Fruit fly (Drosophila melanogaster): ENCODE results near the gene veli.
A peak's percentile ranks its signal among the peaks of the same experiment; 100 is the strongest.

Gene veli

dm6 chr3R:25064907-25065841 is at the start of gene veli, which contains the start of gene PQBP1:
TSS of gene veli (minus strand) at chr3R:25065591.
TSS of gene PQBP1 (plus strand) at chr3R:25065791.
- peak; percentile 39 for TF ChIP-seq CG17801 (GFP tag; optimal IDR thresholded peaks at IDR 0.05; ENCODE audit: partially characterized antibody)

DNA sequence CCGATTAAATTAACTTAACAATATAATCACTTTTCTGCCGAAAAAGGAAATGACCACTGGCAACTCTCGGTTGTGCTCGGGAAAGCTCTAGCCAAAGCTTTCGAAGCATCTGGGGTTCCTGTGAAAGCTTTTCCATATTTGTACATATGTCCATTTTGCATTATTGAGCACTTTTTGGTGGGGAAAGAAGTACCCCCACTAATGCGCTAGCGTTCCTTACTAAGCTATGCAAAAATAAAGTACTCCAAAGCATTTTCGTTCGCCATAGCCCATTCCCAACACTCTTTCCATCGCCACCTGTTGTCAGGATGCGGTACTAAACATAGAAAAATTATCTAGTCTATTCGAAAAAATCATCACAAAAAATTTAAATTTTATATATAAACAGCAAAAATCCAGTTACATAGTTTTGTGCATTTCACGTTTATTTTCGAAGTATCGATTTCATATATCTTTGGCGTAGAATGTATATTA is 47.1 kb upstream of the veli start, which contains the start of gene Nepl16:
Gene Nepl16, minus strand, starts transcription at position 51 of the 474 bp plus-strand sequence.
- no peak for TF ChIP-seq CG17801 (GFP tag; optimal IDR thresholded peaks at IDR 0.05; ENCODE audit: partially characterized antibody)

DNA sequence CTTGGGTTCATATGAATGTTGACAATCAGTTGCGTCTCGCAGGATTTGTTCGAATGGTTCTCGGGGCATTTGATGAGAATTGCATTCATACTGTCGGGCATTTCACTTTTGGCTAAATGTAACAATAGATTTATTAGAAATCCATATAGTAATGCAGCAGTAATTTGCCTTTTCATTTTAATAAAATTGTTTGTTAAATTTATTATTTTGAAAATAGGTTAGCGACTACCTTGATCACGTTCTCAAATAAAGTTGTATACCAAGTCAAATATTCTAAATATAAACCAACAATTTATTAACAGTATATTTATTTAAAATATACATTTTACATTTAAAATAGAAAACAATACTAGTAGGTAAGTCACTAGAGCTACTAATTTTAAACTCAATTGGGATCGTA is 43.5 kb upstream of the veli start, which contains the start of gene CG34027:
Gene CG34027, minus strand, starts transcription at position 101 of the 400 bp plus-strand sequence.
- no peak for TF ChIP-seq CG17801 (GFP tag; optimal IDR thresholded peaks at IDR 0.05; ENCODE audit: partially characterized antibody)

DNA sequence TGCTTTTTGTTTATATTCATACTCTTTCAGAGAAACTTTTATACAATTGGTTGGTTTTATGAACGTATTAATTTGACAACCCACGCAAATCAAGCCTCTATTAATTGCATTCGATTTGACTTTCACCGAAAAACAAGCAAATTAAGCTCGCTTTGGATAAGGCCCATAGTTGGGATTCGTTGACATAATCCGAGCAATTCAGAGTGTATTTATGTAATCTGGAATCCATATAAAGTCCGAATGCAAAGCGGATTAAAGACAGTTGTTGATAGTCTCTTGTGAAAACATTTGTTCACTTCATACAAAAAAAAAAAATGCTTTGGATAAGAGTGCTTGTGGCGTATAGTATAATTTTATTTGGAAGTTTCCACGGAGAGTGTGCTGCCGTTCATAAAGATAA is 36.9 kb upstream of the veli start, which contains the start of gene CG45095:
Gene CG45095, plus strand, starts transcription at position 301 of the 400 bp plus-strand sequence.
- no peak for TF ChIP-seq CG17801 (GFP tag; optimal IDR thresholded peaks at IDR 0.05; ENCODE audit: partially characterized antibody)

DNA sequence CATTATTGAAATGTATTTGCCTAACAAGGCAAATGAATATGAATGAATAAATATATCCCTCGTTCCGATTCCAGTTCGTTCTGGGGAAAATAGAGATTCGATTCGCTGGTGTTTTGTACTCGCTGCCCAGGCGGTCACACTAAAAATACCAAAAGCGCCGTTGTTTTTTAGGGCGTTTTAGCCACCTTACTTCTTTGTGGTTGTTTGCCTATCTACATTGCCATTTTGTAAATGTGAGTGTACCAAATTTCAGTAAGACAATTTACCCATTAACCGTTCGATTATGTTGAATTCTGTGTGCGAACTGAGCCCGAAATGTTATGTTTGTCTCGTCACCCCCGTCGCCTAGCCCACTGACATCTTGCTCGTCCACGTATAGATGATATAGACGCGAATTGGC is 32.1 kb upstream of the veli start, which contains the start of the genes CG33095 and CG33096:
Gene CG33095, plus strand, starts transcription at position 187 of the 400 bp plus-strand sequence.
Gene CG33096, plus strand, starts transcription at position 187 of the 400 bp plus-strand sequence.
- peak; percentile 20 for TF ChIP-seq CG17801 (GFP tag; optimal IDR thresholded peaks at IDR 0.05; ENCODE audit: partially characterized antibody)

DNA sequence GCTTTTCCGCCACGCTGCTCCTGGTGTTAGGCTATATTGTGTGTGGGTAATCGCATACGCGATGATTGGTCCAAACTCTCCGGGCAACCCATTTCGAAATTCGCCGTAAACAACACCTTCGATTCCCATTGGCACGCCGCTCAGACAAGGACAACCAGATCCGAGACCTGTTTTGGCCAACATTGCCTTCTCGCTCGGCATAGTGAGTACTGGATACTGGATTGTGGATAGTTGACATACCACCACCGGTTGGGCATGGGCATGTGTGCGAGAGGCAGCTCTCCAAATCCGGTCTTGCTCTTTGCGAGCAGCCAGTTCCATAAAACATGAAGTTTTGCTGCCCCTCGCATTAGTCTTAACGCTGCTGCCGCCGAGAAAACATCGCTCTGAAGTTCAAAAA is 29.2 kb upstream of the veli start, which contains the start of gene fd96Cb:
Gene fd96Cb, plus strand, starts transcription at position 374 of the 400 bp plus-strand sequence.
- TF ChIP-seq CG17801 (GFP tag; optimal IDR thresholded peaks at IDR 0.05; ENCODE audit: partially characterized antibody) = no peak

DNA sequence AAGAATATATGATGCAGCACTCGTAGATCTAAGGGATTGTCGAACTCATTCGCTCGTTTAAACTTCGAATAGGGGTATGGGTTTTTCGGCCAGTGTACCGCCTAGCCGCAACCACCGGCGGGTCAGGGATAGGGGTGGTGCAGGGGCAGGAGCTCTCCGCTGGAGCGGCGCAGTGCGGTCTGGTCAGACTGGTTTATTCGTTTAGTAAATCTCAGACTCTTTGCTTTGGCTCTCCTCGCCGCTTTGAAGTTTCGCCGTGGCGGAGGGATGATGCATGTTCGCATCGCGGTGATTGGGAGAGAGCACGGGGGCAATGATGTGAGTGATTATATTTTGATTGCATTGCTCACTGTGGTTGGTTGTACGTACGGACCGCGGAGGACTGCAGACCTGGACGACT is 17.0 kb upstream of the veli start, which contains the start of gene fd96Ca:
Gene fd96Ca, plus strand, starts transcription at position 337 of the 400 bp plus-strand sequence.
- no peak for TF ChIP-seq CG17801 (GFP tag; optimal IDR thresholded peaks at IDR 0.05; ENCODE audit: partially characterized antibody)

DNA sequence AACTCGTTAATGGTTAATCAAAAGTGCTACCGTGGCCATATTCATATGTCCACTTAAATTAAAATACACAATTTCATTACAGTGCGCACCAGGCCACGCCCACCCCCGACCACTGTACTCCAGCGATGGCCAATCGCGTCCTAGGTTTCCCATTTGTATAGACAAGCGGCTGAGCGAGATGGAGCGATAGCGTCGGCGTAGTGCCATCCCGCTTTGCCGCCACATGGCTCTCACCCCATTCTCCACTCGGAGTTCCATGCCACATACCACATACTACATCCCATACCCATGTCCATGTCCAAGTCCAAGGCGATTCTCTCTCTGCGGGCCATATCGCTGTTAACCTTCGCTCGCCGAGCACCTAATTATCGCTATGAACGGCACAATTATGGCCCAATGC is 15.1 kb upstream of the veli start:
- TF ChIP-seq CG17801 (GFP tag; optimal IDR thresholded peaks at IDR 0.05; ENCODE audit: partially characterized antibody) = no peak

DNA sequence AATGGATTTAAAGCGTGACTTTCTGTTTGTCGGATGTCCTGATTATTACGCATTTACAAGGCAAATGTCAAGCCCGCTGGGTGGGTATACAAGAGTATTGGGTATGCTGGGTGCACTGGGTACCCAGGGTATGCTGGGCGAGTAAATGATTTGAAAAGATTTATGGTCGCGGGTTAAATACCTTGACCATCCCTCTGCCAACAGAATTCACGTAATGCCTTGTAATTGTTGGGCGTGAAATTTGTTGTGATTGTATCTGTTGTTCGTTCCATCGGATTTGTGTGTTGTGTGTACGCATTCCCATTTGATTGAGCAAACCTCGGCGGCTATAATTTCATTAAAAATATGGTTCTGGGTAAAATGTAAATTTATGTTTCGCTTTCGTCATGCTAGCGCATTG is 13.3 kb upstream of the veli start:
- TF ChIP-seq CG17801 (GFP tag; optimal IDR thresholded peaks at IDR 0.05; ENCODE audit: partially characterized antibody) = no peak

- TF ChIP-seq CG17801 (GFP tag; optimal IDR thresholded peaks at IDR 0.05; ENCODE audit: partially characterized antibody) = no peak
Measured at dm6 chr3R:25077280-25077820, 12.0 kb upstream of the veli start.

DNA sequence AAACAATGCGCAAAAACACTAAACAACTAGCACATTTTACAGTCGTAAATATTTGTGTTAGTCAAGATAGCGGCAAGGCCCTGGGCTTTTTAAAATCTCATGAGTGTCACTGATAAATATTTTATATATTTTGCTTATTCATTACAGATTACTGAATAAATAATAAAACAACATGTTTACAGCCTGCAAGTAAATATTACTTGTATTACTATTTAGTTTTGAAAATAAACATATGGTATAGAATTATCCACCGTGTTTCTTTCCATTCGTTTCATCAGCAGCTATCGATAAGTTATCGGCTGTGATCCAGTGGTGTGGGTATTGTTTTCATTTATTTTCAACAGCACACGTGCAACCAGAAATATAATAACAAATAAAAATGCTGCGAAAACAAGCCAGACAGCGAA is 9.2 kb upstream of the veli start, which contains the start of the genes shams and CG11920:
Gene shams, minus strand, starts transcription at position 50 of the 407 bp plus-strand sequence.
Gene CG11920, plus strand, starts transcription at position 320 of the 407 bp plus-strand sequence.
- peak; percentile 23 for TF ChIP-seq CG17801 (GFP tag; optimal IDR thresholded peaks at IDR 0.05; ENCODE audit: partially characterized antibody)

DNA sequence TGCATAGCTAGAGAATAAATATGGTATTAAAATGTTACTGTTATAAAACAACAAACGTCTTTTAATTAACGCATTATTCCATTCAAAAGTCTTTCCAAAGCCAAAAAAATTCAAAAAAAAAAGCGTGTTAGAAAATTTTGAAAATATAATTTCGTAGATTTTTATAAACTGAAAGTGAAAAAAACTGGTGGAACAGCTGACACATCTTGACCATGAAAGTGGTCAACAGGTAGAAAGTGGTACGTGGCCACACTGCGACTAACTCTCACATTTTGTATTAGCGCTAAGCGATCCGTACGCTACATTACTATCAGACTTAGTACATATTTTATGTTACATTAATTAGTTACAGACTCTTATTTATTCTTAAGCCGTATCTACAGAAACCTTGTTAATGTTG is 5.5 kb upstream of the veli start, which contains the start of gene CG11836:
Gene CG11836, plus strand, starts transcription at position 256 of the 400 bp plus-strand sequence.
- TF ChIP-seq CG17801 (GFP tag; optimal IDR thresholded peaks at IDR 0.05; ENCODE audit: partially characterized antibody) = no peak

- peak; percentile 77 for TF ChIP-seq CG17801 (GFP tag; optimal IDR thresholded peaks at IDR 0.05; ENCODE audit: partially characterized antibody)
Measured at dm6 chr3R:25069569-25069968, 4.2 kb upstream of the veli start, which contains the start of the genes Stt3B and CG11839. TSS of gene Stt3B (minus strand) at chr3R:25069637. TSS of gene CG11839 (plus strand) at chr3R:25069927.

DNA sequence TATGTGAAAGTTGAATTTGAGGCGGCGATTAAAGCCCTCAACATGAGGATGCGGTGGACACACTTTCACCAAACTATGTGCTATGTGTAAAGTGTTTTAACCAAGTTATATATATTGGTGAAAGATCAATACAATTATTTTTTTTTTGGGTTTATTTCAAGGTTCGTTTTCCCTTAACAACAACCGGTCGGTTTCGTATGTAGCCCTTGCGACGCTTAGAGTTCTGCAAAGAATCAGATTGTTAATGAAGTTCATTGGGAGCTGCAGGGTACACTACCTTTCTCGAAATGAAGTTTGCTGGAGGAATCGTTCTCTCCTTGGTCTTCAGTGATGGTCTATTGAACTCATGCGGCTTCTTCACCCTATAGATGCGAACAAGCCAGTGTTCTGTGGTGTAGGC is 1.5 kb upstream of the veli start:
- TF ChIP-seq CG17801 (GFP tag; optimal IDR thresholded peaks at IDR 0.05; ENCODE audit: partially characterized antibody) = no peak

DNA sequence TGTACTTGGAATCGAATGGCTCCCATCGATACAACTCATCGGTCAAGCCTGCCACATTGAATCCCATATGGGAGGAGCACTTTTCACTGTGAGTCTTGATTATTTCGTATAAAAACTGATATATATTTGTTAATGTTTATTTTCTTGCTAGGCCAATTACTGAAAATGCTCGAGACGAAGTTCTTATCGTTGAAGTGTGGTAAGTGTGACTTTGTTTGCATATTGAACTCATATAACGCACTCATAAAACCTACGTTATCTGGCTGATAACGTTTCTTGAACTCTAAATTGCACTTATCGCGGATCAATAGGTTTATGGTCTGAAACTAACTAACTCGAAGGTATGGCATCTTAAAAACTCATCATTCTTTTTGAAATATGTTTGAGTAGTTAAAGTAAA is 4.9 kb downstream of the veli start:
- no peak for TF ChIP-seq CG17801 (GFP tag; optimal IDR thresholded peaks at IDR 0.05; ENCODE audit: partially characterized antibody)

Measured in ovary, adult (tissue).